Worm (Caenorhabditis elegans): Measurements from ENCODE around the gene F13E9.9.

F13E9.9 gene

ce11 chrIV:10852403-10852802, 46.6 kb downstream of the F13E9.9 start (continued):
- TF ChIP-seq lin-14 (GFP tag; optimal IDR thresholded peaks at IDR 0.05) (peak; percentile 65), ces-1 (GFP tag; optimal IDR thresholded peaks at IDR 0.05) (no peak), snu-23 (GFP tag; optimal IDR thresholded peaks at IDR 0.05) (peak; percentile 29), nhr-71 (tag; optimal IDR thresholded peaks at IDR 0.05) (peak; percentile 12), aly-2 (tag; optimal IDR thresholded peaks at IDR 0.05) (no peak), rnt-1 (tag; optimal IDR thresholded peaks at IDR 0.05) (no peak), unc-30 (tag; optimal IDR thresholded peaks at IDR 0.05) (no peak), nhr-237 (tag; optimal IDR thresholded peaks at IDR 0.05) (no peak), sptf-1 (tag; optimal IDR thresholded peaks at IDR 0.05) (no peak), jun-1 (tag; optimal IDR thresholded peaks at IDR 0.05) (no peak), nhr-77 (tag; optimal IDR thresholded peaks at IDR 0.05) (no peak), nhr-85 (tag) (peak; percentile 39), dsc-1 (tag; optimal IDR thresholded peaks at IDR 0.05) (no peak), nhr-20 (tag; optimal IDR thresholded peaks at IDR 0.05) (no peak), efl-1 (optimal IDR thresholded peaks at IDR 0.05) (peak in 1 of 2 experiments; percentile 12), efl-1 (GFP tag; optimal IDR thresholded peaks at IDR 0.05 in 1 of 2) (no peak), pag-3 (tag; optimal IDR thresholded peaks at IDR 0.05; ENCODE audit: borderline replicate concordance, insufficient read depth) (no peak), elt-3 (tag; optimal IDR thresholded peaks at IDR 0.05) (peak in 1 of 6 experiments; percentile 16), pax-3 (tag; optimal IDR thresholded peaks at IDR 0.05) (no peak), nhr-11 (tag; optimal IDR thresholded peaks at IDR 0.05) (no peak)

ce11 chrIV:10851833-10852232, 47.2 kb downstream of the F13E9.9 start, which contains the start of gene T11G6.4:
Gene T11G6.4, minus strand, starts transcription at chrIV:10851933.
- TF ChIP-seq zag-1 (tag; optimal IDR thresholded peaks at IDR 0.05) (no peak), nhr-237 (tag; optimal IDR thresholded peaks at IDR 0.05) (no peak), tbx-2 (tag; optimal IDR thresholded peaks at IDR 0.05) (no peak), pqm-1 (tag; optimal IDR thresholded peaks at IDR 0.05) (no peak), blmp-1 (tag; optimal IDR thresholded peaks at IDR 0.05) (no peak), dpl-1 (GFP tag; optimal IDR thresholded peaks at IDR 0.05) (no peak), nhr-47 (tag; optimal IDR thresholded peaks at IDR 0.05) (no peak), unc-98 (GFP tag; IDR thresholded peaks at IDR 0.05) (no peak), ama-1 (optimal IDR thresholded peaks at IDR 0.05) (no peak), fkh-10 (GFP tag; optimal IDR thresholded peaks at IDR 0.05) (no peak), zip-4 (GFP tag; optimal IDR thresholded peaks at IDR 0.05) (no peak), nhr-77 (tag; optimal IDR thresholded peaks at IDR 0.05) (no peak), hlh-17 (GFP tag; optimal IDR thresholded peaks at IDR 0.05; ENCODE audit: borderline replicate concordance) (no peak), ceh-63 (GFP tag; optimal IDR thresholded peaks at IDR 0.05) (no peak), ces-1 (GFP tag; optimal IDR thresholded peaks at IDR 0.05) (no peak), sptf-1 (tag; optimal IDR thresholded peaks at IDR 0.05) (no peak)

- TF ChIP-seq jun-1 (tag; optimal IDR thresholded peaks at IDR 0.05): no peak
- TF ChIP-seq fkh-4 (tag; optimal IDR thresholded peaks at IDR 0.05; ENCODE audit: borderline replicate concordance): no peak
- no peak for TF ChIP-seq F16B12.6 (tag; optimal IDR thresholded peaks at IDR 0.05)
- no peak for TF ChIP-seq mdl-1 (tag; optimal IDR thresholded peaks at IDR 0.05)
- no peak for TF ChIP-seq mef-2 (tag; optimal IDR thresholded peaks at IDR 0.05)
- no peak for TF ChIP-seq efl-1 (optimal IDR thresholded peaks at IDR 0.05)
- peak in 1 of 2 experiments; percentile 80 for TF ChIP-seq efl-1 (GFP tag; optimal IDR thresholded peaks at IDR 0.05 in 1 of 2)
- no peak for TF ChIP-seq lin-39 (tag; optimal IDR thresholded peaks at IDR 0.05)
These were observed 47.9 kb downstream of the F13E9.9 start for ce11 chrIV:10851136-10851535.

Measured in whole organism, L1 larva.